Fruit fly (Drosophila melanogaster) whole organism, prepupa: ENCODE data around the gene dpr17.

Source experiments
- Blimp-1 ChIP-seq: fragments of 200-800 bp; sonication (Bioruptor generic); optimal IDR thresholded peaks from 3 replicates; lab custom pipeline; 2017; ENCODE audit warnings: missing biosample characterization, missing genetic modification characterization, mild to moderate bottlenecking, moderate library complexity, missing genetic modification reagents
- CG10669 ChIP-seq: fragments of 200-800 bp; sonication (Bioruptor generic); optimal IDR thresholded peaks from 3 replicates; lab custom pipeline; 2018; ENCODE audit warnings: missing biosample characterization, mild to moderate bottlenecking, missing genetic modification characterization, moderate library complexity
- CG11902 ChIP-seq: fragments of 200-800 bp; sonication (Bioruptor generic); optimal IDR thresholded peaks from 3 replicates; lab custom pipeline; 2016; ENCODE audit warnings: missing biosample characterization, missing genetic modification characterization
- CG15336 ChIP-seq: fragments of 200-800 bp; sonication (Bioruptor generic); IDR thresholded peaks from 2 replicates; pipeline ENCODE4 v1.3.6; 2022; ENCODE audit warnings: missing biosample characterization, missing genetic modification characterization
- CG3032 ChIP-seq: fragments of 200-800 bp; optimal IDR thresholded peaks from 2 replicates; lab custom pipeline; 2019; ENCODE audit warnings: missing biosample characterization, mild to moderate bottlenecking, missing genetic modification characterization, moderate library complexity
- CG32006 ChIP-seq: fragments of 200-800 bp; sonication (Bioruptor generic); optimal IDR thresholded peaks from 3 replicates; lab custom pipeline; 2017; ENCODE audit warnings: missing biosample characterization, mild to moderate bottlenecking, missing genetic modification characterization
- CG34406 ChIP-seq: fragments of 200-800 bp; sonication (Bioruptor generic); optimal IDR thresholded peaks from 3 replicates; lab custom pipeline; 2016; ENCODE audit warnings: missing biosample characterization, missing genetic modification characterization
- CG6276 ChIP-seq: fragments of 200-800 bp; sonication (Bioruptor generic); optimal IDR thresholded peaks from 2 replicates; lab custom pipeline; 2017; ENCODE audit warnings: missing biosample characterization, mild to moderate bottlenecking, missing genetic modification characterization
- CG6808 ChIP-seq: fragments of 200-800 bp; sonication (Bioruptor generic); optimal IDR thresholded peaks from 3 replicates; lab custom pipeline; 2017; ENCODE audit warnings: missing biosample characterization, missing genetic modification characterization, mild to moderate bottlenecking, moderate library complexity, missing genetic modification reagents
- CG6854 ChIP-seq: fragments of 200-800 bp; sonication (Bioruptor generic); optimal IDR thresholded peaks from 2 replicates; lab custom pipeline; 2017; ENCODE audit warnings: missing biosample characterization, mild to moderate bottlenecking, missing genetic modification characterization
- CG8119 ChIP-seq: fragments of 200-800 bp; sonication (Bioruptor generic); IDR thresholded peaks from 3 replicates; pipeline ENCODE4 v1.3.6; 2022; ENCODE audit warnings: missing biosample characterization, missing genetic modification characterization
- CG8319 ChIP-seq: fragments of 200-800 bp; sonication (Bioruptor generic); optimal IDR thresholded peaks from 3 replicates; lab custom pipeline; 2016; ENCODE audit warnings: missing biosample characterization, missing genetic modification characterization
- CG8632 ChIP-seq: fragments of 200-800 bp; sonication (Bioruptor generic); optimal IDR thresholded peaks from 3 replicates; lab custom pipeline; 2016; ENCODE audit warnings: missing biosample characterization, missing genetic modification characterization
- CG9139 ChIP-seq: fragments of 200-800 bp; sonication (Bioruptor generic); optimal IDR thresholded peaks from 3 replicates; lab custom pipeline; 2017; ENCODE audit warnings: missing biosample characterization, mild to moderate bottlenecking, missing genetic modification characterization
- Eip75B ChIP-seq: fragments of 200-800 bp; sonication (Bioruptor generic); optimal IDR thresholded peaks from 3 replicates; lab custom pipeline; 2016; ENCODE audit warnings: missing biosample characterization, missing genetic modification characterization
- Eip78C ChIP-seq: fragments of 200-800 bp; sonication (Bioruptor generic); peaks from one replicate; lab custom pipeline; 2016; ENCODE audit warnings: missing biosample characterization, missing genetic modification characterization
- Hr39 ChIP-seq: fragments of 200-800 bp; sonication (Bioruptor generic); optimal IDR thresholded peaks from 2 replicates; lab custom pipeline; 2016; ENCODE audit warnings: missing biosample characterization, missing genetic modification characterization
- Lpt ChIP-seq: fragments of 200-800 bp; sonication (Bioruptor generic); optimal IDR thresholded peaks from 3 replicates; lab custom pipeline; 2016; ENCODE audit warnings: missing biosample characterization, missing genetic modification characterization
- Smox ChIP-seq: fragments of 200-800 bp; sonication (Bioruptor generic); optimal IDR thresholded peaks from 3 replicates; lab custom pipeline; 2016; ENCODE audit warnings: missing biosample characterization, missing genetic modification characterization
- Sox102F ChIP-seq: fragments of 200-800 bp; sonication (Bioruptor generic); optimal IDR thresholded peaks from 2 replicates; lab custom pipeline; 2016; ENCODE audit warnings: missing biosample characterization, mild to moderate bottlenecking, missing genetic modification characterization
- Sox15 ChIP-seq: fragments of 200-800 bp; sonication (Bioruptor generic); optimal IDR thresholded peaks from 3 replicates; lab custom pipeline; 2016; ENCODE audit warnings: missing biosample characterization, missing genetic modification characterization
- achi ChIP-seq: fragments of 200-800 bp; sonication (Bioruptor generic); optimal IDR thresholded peaks from 3 replicates; lab custom pipeline; 2016; ENCODE audit warnings: missing biosample characterization, missing genetic modification characterization
- acj6 ChIP-seq: fragments of 200-800 bp; sonication (Bioruptor generic); optimal IDR thresholded peaks from 3 replicates; lab custom pipeline; 2016; ENCODE audit warnings: missing biosample characterization, missing genetic modification characterization
- dac ChIP-seq: fragments of 200-800 bp; sonication (Bioruptor generic); optimal IDR thresholded peaks from 2 replicates; lab custom pipeline; 2017; ENCODE audit warnings: missing biosample characterization, mild to moderate bottlenecking, missing genetic modification characterization
- eg ChIP-seq: fragments of 200-800 bp; sonication (Bioruptor generic); IDR thresholded peaks from 3 replicates; pipeline ENCODE4 v1.3.6; 2022; ENCODE audit warnings: missing biosample characterization, missing genetic modification characterization
- esn ChIP-seq: fragments of 200-800 bp; sonication (Bioruptor generic); optimal IDR thresholded peaks from 2 replicates; lab custom pipeline; 2016; ENCODE audit warnings: missing biosample characterization, mild to moderate bottlenecking, missing genetic modification characterization, moderate library complexity
- fd59A ChIP-seq: fragments of 200-800 bp; sonication (Bioruptor generic); optimal IDR thresholded peaks from 2 replicates; lab custom pipeline; 2017; ENCODE audit warnings: missing biosample characterization, mild to moderate bottlenecking, missing genetic modification characterization, missing genetic modification reagents
- fd85E ChIP-seq: fragments of 200-800 bp; sonication (Bioruptor generic); optimal IDR thresholded peaks from 3 replicates; lab custom pipeline; 2016; ENCODE audit warnings: missing biosample characterization, missing genetic modification characterization
- fkh ChIP-seq: fragments of 200-800 bp; sonication (Bioruptor generic); optimal IDR thresholded peaks from 3 replicates; lab custom pipeline; 2017; ENCODE audit warnings: missing biosample characterization, mild to moderate bottlenecking, missing genetic modification characterization, moderate library complexity
- lz ChIP-seq: fragments of 200-800 bp; sonication (Bioruptor generic); optimal IDR thresholded peaks from 3 replicates; lab custom pipeline; 2016; ENCODE audit warnings: missing biosample characterization, missing genetic modification characterization
- net ChIP-seq: fragments of 200-800 bp; sonication (Bioruptor generic); optimal IDR thresholded peaks from 3 replicates; lab custom pipeline; 2016; ENCODE audit warnings: missing biosample characterization, missing genetic modification characterization
- salr ChIP-seq, 2 experiments: fragments of 200-800 bp; sonication (Bioruptor generic); optimal IDR thresholded peaks; 3 replicates each; lab custom pipeline; 2016 to 2018; ENCODE audit warnings: missing biosample characterization in 2 of 2, missing genetic modification characterization in 2 of 2, mild to moderate bottlenecking in 1 of 2
- svp ChIP-seq: fragments of 200-800 bp; sonication (Bioruptor generic); peaks from one replicate; lab custom pipeline; 2016; ENCODE audit warnings: missing biosample characterization, missing genetic modification characterization
- topi ChIP-seq: fragments of 200-800 bp; sonication (Bioruptor generic); optimal IDR thresholded peaks from 3 replicates; lab custom pipeline; 2016; ENCODE audit warnings: missing biosample characterization, missing genetic modification characterization
- vri ChIP-seq: fragments of 200-800 bp; sonication (Bioruptor generic); optimal IDR thresholded peaks from 3 replicates; lab custom pipeline; 2016; ENCODE audit warnings: missing biosample characterization, mild to moderate bottlenecking, missing genetic modification characterization

Gene dpr17

dm6 chr3R:12121161-12121560 is 26.5 kb downstream of the dpr17 start (continued):
- TF ChIP-seq eg = peak; percentile 84
- TF ChIP-seq Smox = peak; percentile 59
- peak; percentile 85 for TF ChIP-seq Hr39 (GFP tag; lab: Kevin White, UChicago)
- peak; percentile 69 for TF ChIP-seq Sox102F (GFP tag; lab: Kevin White, UChicago)
- peak; percentile 70 for TF ChIP-seq net (GFP tag; lab: Kevin White, UChicago)
- TF ChIP-seq CG8319 (GFP tag; lab: Kevin White, UChicago) = peak; percentile 79
- peak; percentile 73 for TF ChIP-seq CG11902 (GFP tag; lab: Kevin White, UChicago)
- peak; percentile 1 for TF ChIP-seq Lpt (GFP tag; lab: Kevin White, UChicago)
- TF ChIP-seq fd85E (GFP tag; lab: Kevin White, UChicago) = peak; percentile 21
- peak; percentile 43 to 84 for TF ChIP-seq salr (GFP tag; optimal IDR thresholded peaks at IDR 0.05; lab: Kevin White, UChicago)
- TF ChIP-seq acj6 = peak; percentile 78
- TF ChIP-seq CG10669 (GFP tag; lab: Kevin White, UChicago) = peak; percentile 75
- TF ChIP-seq dac (GFP tag; lab: Kevin White, UChicago) = peak; percentile 63
- peak; percentile 83 for TF ChIP-seq lz (GFP tag; lab: Kevin White, UChicago)
- peak; percentile 64 for TF ChIP-seq fkh
- peak; percentile 35 for TF ChIP-seq CG6808 (GFP tag; lab: Kevin White, UChicago)
- TF ChIP-seq CG8632 (GFP tag; lab: Kevin White, UChicago) = peak; percentile 48
- peak; percentile 50 for TF ChIP-seq CG32006 (GFP tag; lab: Kevin White, UChicago)
- TF ChIP-seq CG6276 (GFP tag; lab: Kevin White, UChicago) = no peak
- TF ChIP-seq CG34406 (GFP tag; lab: Kevin White, UChicago) = peak; percentile 71
- TF ChIP-seq CG15336 (GFP tag; lab: Robert Waterston, UW) = no peak
- TF ChIP-seq topi (GFP tag; lab: Kevin White, UChicago) = peak; percentile 75
- TF ChIP-seq CG8119 (GFP tag; lab: Robert Waterston, UW) = no peak
- TF ChIP-seq Eip75B = peak; percentile 81
- TF ChIP-seq CG3032 = peak; percentile 70

dm6 chr3R:12124843-12125242 is 30.2 kb downstream of the dpr17 start:
- TF ChIP-seq CG9139 (GFP tag; lab: Kevin White, UChicago) (no peak), CG15336 (GFP tag; lab: Robert Waterston, UW) (no peak), salr (GFP tag; optimal IDR thresholded peaks at IDR 0.05; lab: Kevin White, UChicago) (no peak), fd59A (GFP tag; lab: Kevin White, UChicago) (no peak), achi (GFP tag; lab: Kevin White, UChicago) (no peak), esn (GFP tag; lab: Kevin White, UChicago) (no peak), CG3032 (no peak), svp (no peak), lz (GFP tag; lab: Kevin White, UChicago) (no peak), CG6276 (GFP tag; lab: Kevin White, UChicago) (no peak), CG6854 (GFP tag; lab: Kevin White, UChicago) (no peak)

dm6 chr3R:12125431-12126027 is 30.9 kb downstream of the dpr17 start:
- TF ChIP-seq Blimp-1 = peak; percentile 95
- TF ChIP-seq vri (GFP tag; lab: Kevin White, UChicago) = no peak
- TF ChIP-seq Sox15 (GFP tag; lab: Kevin White, UChicago) = no peak
- peak; percentile 6 for TF ChIP-seq Eip78C (GFP tag; lab: Kevin White, UChicago)
- TF ChIP-seq, all 60 proteins: peak for 2
